Worm (Caenorhabditis elegans) whole organism, young adult: ENCODE results near the gene pges-2.

ENCODE experiments used
- ceh-58 ChIP-seq: fragments of 200-800 bp; sonication (Bioruptor generic); IDR thresholded peaks from 2 replicates; pipeline ENCODE4 v1.3.6; 2022; ENCODE audit warnings: missing genetic modification characterization, missing compliant biosample characterization
- hmg-1.2 ChIP-seq: fragments of 200-800 bp; sonication (Bioruptor generic); IDR thresholded peaks from 2 replicates; pipeline ENCODE4 v1.3.6; 2022; ENCODE audit warnings: missing genetic modification reagents, missing genetic modification characterization, missing compliant biosample characterization
- lin-54 ChIP-seq: fragments of 200-800 bp; sonication (Bioruptor generic); optimal IDR thresholded peaks from 2 replicates; lab custom pipeline; 2018; ENCODE audit warnings: mild to moderate bottlenecking, missing genetic modification characterization, missing compliant biosample characterization

- TF ChIP-seq hmg-1.2 (GFP tag; lab: Robert Waterston, UW): no peak
- no peak for TF ChIP-seq lin-54 (GFP tag; lab: Kevin White, UChicago)
- no peak for TF ChIP-seq ceh-58 (GFP tag; lab: Robert Waterston, UW)
These were observed 10.5 kb downstream of the pges-2 start, which contains the start of gene R11A8.1 for ce11 chrIV:10357072-10357471.
